Worm (Caenorhabditis elegans) whole organism, late embryonic: ENCODE measurements around the gene ctr-9.

Source experiments
- C08G9.2 ChIP-seq: sonication (generic microtip); optimal IDR thresholded peaks from 2 replicates; lab custom pipeline; 2016; ENCODE audit warnings: mild to moderate bottlenecking, missing genetic modification characterization, moderate library complexity, missing compliant biosample characterization
- C38D4.7 ChIP-seq: fragments of 200-800 bp; sonication (Bioruptor generic); optimal IDR thresholded peaks from 2 replicates; lab custom pipeline; 2018; ENCODE audit warnings: mild to moderate bottlenecking, missing genetic modification characterization, moderate library complexity, missing compliant biosample characterization
- F13H6.1 ChIP-seq: sonication (generic microtip); optimal IDR thresholded peaks from 2 replicates; lab custom pipeline; 2016; ENCODE audit warnings: missing genetic modification characterization, missing compliant biosample characterization
- K02D7.2 ChIP-seq: sonication (generic microtip); optimal IDR thresholded peaks from 2 replicates; lab custom pipeline; 2017; ENCODE audit warnings: mild to moderate bottlenecking, missing genetic modification characterization, missing compliant biosample characterization
- K09A11.1 ChIP-seq: sonication (generic microtip); optimal IDR thresholded peaks from 2 replicates; lab custom pipeline; 2017; ENCODE audit warnings: antibody characterized with exemption, mild to moderate bottlenecking, missing genetic modification characterization, missing compliant biosample characterization; ENCODE audit not compliant: insufficient read depth
- T23F11.4 ChIP-seq: fragments of 200-800 bp; sonication (Bioruptor generic); optimal IDR thresholded peaks from 2 replicates; lab custom pipeline; 2018; ENCODE audit warnings: mild to moderate bottlenecking, missing genetic modification characterization, missing compliant biosample characterization
- ceh-22 ChIP-seq: sonication (generic microtip); optimal IDR thresholded peaks from 2 replicates; lab custom pipeline; 2017; ENCODE audit warnings: missing biosample characterization, missing genetic modification characterization
- ceh-30 ChIP-seq: fragments of 150-350 bp; optimal IDR thresholded peaks from 2 replicates; lab custom pipeline; 2014; ENCODE audit warnings: missing biosample characterization, missing genetic modification characterization
- ceh-45 ChIP-seq: fragments of 200-800 bp; sonication (Bioruptor generic); IDR thresholded peaks from 2 replicates; pipeline ENCODE4 v1.3.6; 2022; ENCODE audit warnings: missing genetic modification reagents, missing genetic modification characterization, missing compliant biosample characterization
- ceh-48 ChIP-seq: sonication (generic microtip); optimal IDR thresholded peaks from 2 replicates; lab custom pipeline; 2016; ENCODE audit warnings: missing genetic modification characterization, inconsistent platforms, missing compliant biosample characterization
- ceh-6 ChIP-seq: fragments of 200-800 bp; sonication (Bioruptor generic); optimal IDR thresholded peaks from 2 replicates; lab custom pipeline; 2018; ENCODE audit warnings: mild to moderate bottlenecking, missing genetic modification characterization, missing compliant biosample characterization
- che-1 ChIP-seq: sonication (generic microtip); optimal IDR thresholded peaks from 2 replicates; lab custom pipeline; 2016; ENCODE audit warnings: mild to moderate bottlenecking, missing genetic modification characterization, missing compliant biosample characterization
- dmd-4 ChIP-seq: sonication (generic microtip); optimal IDR thresholded peaks from 2 replicates; lab custom pipeline; 2016; ENCODE audit warnings: borderline replicate concordance, missing genetic modification characterization, missing compliant biosample characterization
- elt-4 ChIP-seq: sonication (generic microtip); optimal IDR thresholded peaks from 2 replicates; lab custom pipeline; 2016; ENCODE audit warnings: missing genetic modification characterization, missing compliant biosample characterization
- eyg-1 ChIP-seq: sonication (generic microtip); optimal IDR thresholded peaks from 2 replicates; lab custom pipeline; 2016; ENCODE audit warnings: missing genotype, missing genetic modification characterization, missing compliant biosample characterization
- fkh-6 ChIP-seq: sonication (generic microtip); optimal IDR thresholded peaks from 2 replicates; lab custom pipeline; 2016; ENCODE audit warnings: missing genetic modification characterization, missing compliant biosample characterization
- hlh-13 ChIP-seq: fragments of 200-800 bp; sonication (Bioruptor generic); optimal IDR thresholded peaks from 2 replicates; lab custom pipeline; 2018; ENCODE audit warnings: mild to moderate bottlenecking, missing genetic modification characterization, missing compliant biosample characterization
- hlh-30 ChIP-seq: sonication (generic microtip); optimal IDR thresholded peaks from 2 replicates; lab custom pipeline; 2017; ENCODE audit warnings: antibody characterized with exemption, missing genetic modification characterization, missing compliant biosample characterization; ENCODE audit not compliant: insufficient read depth
- hlh-8 ChIP-seq: sonication (generic microtip); optimal IDR thresholded peaks from 2 replicates; lab custom pipeline; 2016; ENCODE audit warnings: missing genotype, missing genetic modification characterization, missing compliant biosample characterization
- lim-6 ChIP-seq: sonication (generic microtip); optimal IDR thresholded peaks from 2 replicates; lab custom pipeline; 2016; ENCODE audit warnings: missing genetic modification characterization, missing compliant biosample characterization
- madf-2 ChIP-seq: sonication (generic microtip); optimal IDR thresholded peaks from 2 replicates; lab custom pipeline; 2017; ENCODE audit warnings: missing genetic modification characterization, missing compliant biosample characterization
- nhr-232 ChIP-seq: sonication (generic microtip); optimal IDR thresholded peaks from 2 replicates; lab custom pipeline; 2016; ENCODE audit warnings: missing genetic modification characterization, missing compliant biosample characterization
- odd-2 ChIP-seq: sonication (generic microtip); optimal IDR thresholded peaks from 2 replicates; lab custom pipeline; 2017; ENCODE audit warnings: antibody characterized with exemption, mild to moderate bottlenecking, missing genetic modification characterization, missing compliant biosample characterization
- pat-9 ChIP-seq: fragments of 200-800 bp; sonication (Bioruptor generic); optimal IDR thresholded peaks from 2 replicates; lab custom pipeline; 2018; ENCODE audit warnings: mild to moderate bottlenecking, missing genetic modification characterization, moderate library complexity, missing compliant biosample characterization
- pros-1 ChIP-seq: fragments of 150-350 bp; optimal IDR thresholded peaks from 2 replicates; lab custom pipeline; 2014; ENCODE audit warnings: missing biosample characterization, missing genetic modification reagents, missing genetic modification characterization
- sox-2 ChIP-seq: fragments of 200-800 bp; sonication (Bioruptor generic); IDR thresholded peaks from 2 replicates; pipeline ENCODE4 v1.3.6; 2022; ENCODE audit warnings: missing genetic modification reagents, missing genetic modification characterization, missing compliant biosample characterization
- sox-4 ChIP-seq: sonication (generic microtip); optimal IDR thresholded peaks from 2 replicates; lab custom pipeline; 2017; ENCODE audit warnings: mild to moderate bottlenecking, missing genetic modification characterization, inconsistent platforms, missing compliant biosample characterization
- syd-9 ChIP-seq: sonication (generic microtip); optimal IDR thresholded peaks from 2 replicates; lab custom pipeline; 2016; ENCODE audit warnings: mild to moderate bottlenecking, missing genetic modification characterization, moderate library complexity, missing compliant biosample characterization
- tbx-2 ChIP-seq: sonication (generic microtip); optimal IDR thresholded peaks from 2 replicates; lab custom pipeline; 2016; ENCODE audit warnings: missing genetic modification characterization, missing compliant biosample characterization
- tbx-7 ChIP-seq: sonication (generic microtip); optimal IDR thresholded peaks from 2 replicates; lab custom pipeline; 2016; ENCODE audit warnings: missing genotype, missing genetic modification characterization, missing compliant biosample characterization
- unc-42 ChIP-seq: sonication (generic microtip); optimal IDR thresholded peaks from 2 replicates; lab custom pipeline; 2016; ENCODE audit warnings: missing genotype, missing genetic modification characterization, missing compliant biosample characterization
- unc-86 ChIP-seq: sonication (generic microtip); optimal IDR thresholded peaks from 2 replicates; lab custom pipeline; 2016; ENCODE audit warnings: missing genetic modification characterization, missing compliant biosample characterization

The ctr-9 gene

DNA sequence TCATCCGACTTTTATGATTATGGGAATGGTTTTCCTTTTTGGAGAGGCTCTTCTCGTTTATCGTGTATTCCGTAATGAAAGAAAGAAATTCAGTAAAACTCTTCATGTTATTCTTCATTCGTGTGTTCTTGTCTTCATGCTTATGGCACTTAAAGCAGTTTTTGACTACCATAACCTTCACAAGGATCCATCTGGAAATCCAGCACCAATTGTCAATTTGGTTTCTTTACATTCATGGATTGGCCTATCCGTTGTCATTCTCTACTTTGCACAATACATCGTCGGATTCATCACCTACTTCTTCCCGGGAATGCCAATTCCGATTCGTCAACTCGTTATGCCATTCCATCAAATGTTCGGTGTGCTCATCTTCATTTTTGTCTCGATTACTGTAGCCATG is 20.5 kb downstream of the ctr-9 start:
- TF ChIP-seq pros-1 (tag; lab: Kevin White, UChicago) (no peak), lim-6 (tag; lab: Kevin White, UChicago) (no peak), tbx-2 (no peak), elt-4 (tag; lab: Kevin White, UChicago) (no peak), che-1 (tag; lab: Kevin White, UChicago) (no peak)

DNA sequence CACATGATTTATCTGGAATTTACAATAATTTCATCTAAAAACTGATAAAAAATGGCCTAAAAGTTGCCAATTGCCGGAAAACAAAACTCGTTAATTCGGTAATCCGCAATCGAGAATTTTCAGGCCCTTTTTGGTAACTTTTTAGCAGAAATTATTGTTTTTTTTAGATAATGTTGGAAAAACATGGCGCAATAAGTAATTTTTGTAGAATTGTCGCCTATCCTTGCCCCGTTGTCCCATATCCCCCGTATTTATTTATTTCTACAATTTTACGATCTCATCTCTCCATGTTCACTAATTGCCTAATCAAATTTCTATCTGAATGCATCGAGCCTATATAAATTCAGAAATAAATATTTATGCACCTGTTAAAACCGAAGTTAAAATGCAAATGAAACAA is 21.8 kb downstream of the ctr-9 start:
- TF ChIP-seq T23F11.4 (GFP tag; lab: Kevin White, UChicago) (no peak), hlh-13 (no peak), madf-2 (tag; lab: Kevin White, UChicago) (no peak), che-1 (tag; lab: Kevin White, UChicago) (no peak), sox-4 (tag; lab: Kevin White, UChicago) (no peak), pat-9 (tag; lab: Kevin White, UChicago) (no peak), unc-86 (tag; lab: Kevin White, UChicago) (no peak), sox-2 (GFP tag; lab: Robert Waterston, UW) (no peak), C38D4.7 (no peak), dmd-4 (tag; lab: Kevin White, UChicago) (no peak), K02D7.2 (no peak), tbx-2 (no peak), odd-2 (no peak), unc-42 (tag; lab: Kevin White, UChicago) (no peak), fkh-6 (tag; lab: Kevin White, UChicago) (no peak), syd-9 (tag; lab: Kevin White, UChicago) (no peak), ceh-6 (GFP tag; lab: Kevin White, UChicago) (no peak)

DNA sequence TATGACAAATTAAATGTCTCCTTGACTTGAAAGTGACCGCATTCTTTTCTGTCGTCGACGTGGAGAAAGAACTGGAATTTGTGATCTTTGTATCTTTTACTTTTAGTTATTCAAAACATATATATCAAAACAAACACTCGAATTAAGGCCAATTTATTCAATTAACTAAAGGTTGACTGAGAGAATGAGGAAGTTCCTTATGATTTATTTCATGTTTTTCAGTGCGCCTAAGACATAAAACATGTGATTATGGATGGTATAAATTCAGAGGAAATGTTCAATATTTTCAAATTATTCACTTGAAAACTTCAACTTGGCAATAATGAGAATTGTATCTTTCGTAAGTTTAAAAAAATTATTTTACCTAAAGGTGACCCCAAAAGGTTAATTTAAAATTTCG is 22.4 kb downstream of the ctr-9 start, which contains the start of gene F55H2.8:
Gene F55H2.8, plus strand, starts transcription at position 301 of the 400 bp plus-strand sequence.
- TF ChIP-seq unc-86 (tag; lab: Kevin White, UChicago) (no peak), hlh-8 (tag; lab: Kevin White, UChicago) (no peak), C08G9.2 (tag; lab: Kevin White, UChicago) (no peak), pros-1 (tag; lab: Kevin White, UChicago) (no peak), eyg-1 (tag; lab: Kevin White, UChicago) (no peak), ceh-22 (tag; lab: Kevin White, UChicago) (no peak), ceh-30 (tag; lab: Kevin White, UChicago) (no peak), K09A11.1 (no peak)
- TF ChIP-seq, all 69 proteins: peak for 0

DNA sequence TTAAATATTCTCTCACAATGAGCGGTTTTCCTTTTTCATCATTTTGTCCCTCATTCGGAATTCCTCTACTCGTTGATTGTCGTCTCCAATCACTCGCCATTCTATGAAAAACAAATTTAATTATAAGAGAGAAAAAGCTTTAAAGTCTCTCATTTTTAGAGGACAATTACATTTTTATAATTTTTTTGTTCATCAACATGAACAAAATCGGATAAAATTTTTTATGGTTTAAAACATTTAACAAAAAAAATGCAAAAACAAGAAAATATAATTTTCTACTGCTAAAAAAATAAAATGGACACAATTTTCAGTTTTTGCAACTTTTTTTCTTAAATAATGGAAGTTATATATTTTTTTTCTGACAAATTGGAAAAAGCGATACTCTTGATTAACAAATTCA is 25.0 kb downstream of the ctr-9 start, which contains the start of gene F55H2.7:
Gene F55H2.7, minus strand, starts transcription at position 101 of the 400 bp plus-strand sequence.
- TF ChIP-seq F13H6.1 (tag; lab: Kevin White, UChicago) (no peak), C08G9.2 (tag; lab: Kevin White, UChicago) (no peak), lim-6 (tag; lab: Kevin White, UChicago) (no peak), sox-2 (GFP tag; lab: Robert Waterston, UW) (no peak), dmd-4 (tag; lab: Kevin White, UChicago) (no peak), ceh-48 (tag; lab: Kevin White, UChicago) (no peak), hlh-30 (tag; lab: Kevin White, UChicago) (no peak), nhr-232 (no peak), hlh-13 (no peak), ceh-22 (tag; lab: Kevin White, UChicago) (no peak), ceh-45 (GFP tag; lab: Robert Waterston, UW) (no peak), tbx-7 (tag; lab: Kevin White, UChicago) (no peak), ceh-6 (GFP tag; lab: Kevin White, UChicago) (no peak), K02D7.2 (no peak)
